Fruit fly (Drosophila melanogaster) whole organism: ENCODE data around the gene CG33310.
A peak's percentile ranks its signal among the peaks of the same experiment; 100 is the strongest.

Experiments
- CG8478 ChIP-seq: fragments of >200 bp; optimal IDR thresholded peaks from 2 replicates; lab custom pipeline; 2018; ENCODE audit warnings: inconsistent platforms
- Dll ChIP-seq: fragments of >200 bp; optimal IDR thresholded peaks from 2 replicates; lab custom pipeline; 2017
- EcR ChIP-seq, 2 experiments: fragments of >200 bp; optimal IDR thresholded peaks; 2 replicates each; lab custom pipeline; 2017; ENCODE audit warnings: missing biosample characterization in 2 of 2, missing genetic modification characterization in 2 of 2, missing genetic modification reagents in 2 of 2
- pan ChIP-seq: fragments of >200 bp; optimal IDR thresholded peaks from 2 replicates; lab custom pipeline; 2017
- psq ChIP-seq: fragments of >200 bp; optimal IDR thresholded peaks from 2 replicates; lab custom pipeline; 2017
- usp ChIP-seq: fragments of >200 bp; optimal IDR thresholded peaks from 2 replicates; lab custom pipeline; 2017; ENCODE audit warnings: missing biosample characterization, missing genetic modification characterization, mixed read lengths

The CG33310 gene

DNA sequence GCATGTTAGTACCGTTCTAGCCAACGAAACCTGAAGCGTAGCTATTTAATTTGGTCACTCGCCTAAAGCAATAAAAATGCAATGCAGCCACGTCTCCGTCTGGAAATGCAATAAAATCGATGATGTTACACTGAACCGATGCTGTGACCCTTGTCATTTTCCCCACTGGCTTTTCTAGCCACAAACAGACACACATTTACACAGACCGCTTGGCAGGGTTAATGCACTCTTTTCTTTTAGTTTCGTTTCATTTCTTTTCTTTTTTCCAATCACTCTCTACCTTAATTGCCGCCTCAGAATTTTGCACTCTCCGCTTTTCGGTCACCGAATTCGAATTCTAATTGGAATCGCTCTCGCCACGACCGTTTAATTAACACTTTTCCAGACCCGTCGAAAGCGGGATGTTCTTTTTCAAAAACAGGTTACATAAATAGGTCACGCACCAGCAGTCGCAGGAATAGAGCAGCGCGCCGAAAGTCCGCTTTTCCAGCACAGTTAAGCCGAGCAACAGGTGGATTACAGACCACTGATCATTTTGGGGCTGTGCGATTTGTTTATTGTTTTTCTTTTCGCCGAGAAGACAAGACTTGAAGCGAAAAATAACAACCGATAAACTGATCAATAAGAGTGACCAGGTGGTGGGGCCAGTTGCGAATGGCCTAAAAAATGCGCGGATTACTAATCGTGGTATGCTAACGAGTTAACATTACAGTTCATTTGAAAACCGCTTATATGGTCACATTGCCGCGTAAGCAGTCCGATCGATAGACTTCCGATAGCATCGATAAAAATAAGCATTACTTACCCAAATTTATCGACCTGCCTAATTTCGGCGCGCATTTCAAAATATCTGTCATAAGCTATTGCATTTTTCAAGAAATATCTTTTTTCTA is 30.8 kb downstream of the CG33310 start, which contains the start of gene ck:
TSS of gene ck (minus strand) at position 638 of the 893 bp plus-strand sequence.
- TF ChIP-seq EcR (GFP tag; optimal IDR thresholded peaks at IDR 0.05; lab: Kevin White, UChicago) (peak in 1 of 2 experiments; percentile 77), Dll (no peak), CG8478 (lab: Kevin White, UChicago) (no peak), usp (no peak), pan (no peak), psq (lab: Kevin White, UChicago) (no peak)

DNA sequence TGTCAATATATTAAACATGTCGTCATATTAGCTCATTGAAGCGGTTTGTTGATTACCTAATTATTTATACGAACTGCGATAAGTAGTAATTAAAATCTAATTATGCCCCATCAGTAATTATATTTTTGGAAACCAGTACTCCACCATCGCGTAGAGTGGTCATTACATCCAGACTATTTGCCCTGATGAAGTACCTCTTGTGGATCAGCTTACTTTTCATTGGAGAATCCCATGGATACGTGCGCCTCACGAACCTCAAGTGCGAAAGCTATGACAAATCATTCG is 31.4 kb downstream of the CG33310 start, which contains the start of gene CG33679:
TSS of gene CG33679 (plus strand) at position 186 of the 285 bp plus-strand sequence.
- TF ChIP-seq Dll (no peak), EcR (GFP tag; optimal IDR thresholded peaks at IDR 0.05; lab: Kevin White, UChicago) (no peak), usp (no peak), psq (lab: Kevin White, UChicago) (no peak), CG8478 (lab: Kevin White, UChicago) (no peak), pan (no peak)

DNA sequence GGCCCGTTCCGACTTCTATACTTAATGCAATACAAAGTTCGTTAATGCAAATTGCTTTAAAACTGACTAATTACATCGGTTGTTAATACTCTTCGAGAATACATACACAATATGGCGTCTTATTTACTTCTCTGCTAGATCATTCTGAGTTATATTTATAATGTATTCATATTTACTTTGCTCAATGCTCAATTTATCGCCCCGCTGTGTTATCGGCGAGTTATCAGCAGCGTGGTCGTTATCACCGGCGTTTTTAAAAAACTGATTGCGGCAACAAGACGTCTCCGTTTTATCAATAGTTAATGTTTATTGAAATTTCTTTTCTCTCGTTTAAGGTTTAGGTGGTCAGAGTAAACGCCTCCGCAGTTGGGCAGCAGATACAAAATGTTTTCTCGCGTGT is 32.3 kb downstream of the CG33310 start:
- TF ChIP-seq CG8478 (lab: Kevin White, UChicago) (no peak), pan (no peak), psq (lab: Kevin White, UChicago) (no peak), Dll (no peak)

DNA sequence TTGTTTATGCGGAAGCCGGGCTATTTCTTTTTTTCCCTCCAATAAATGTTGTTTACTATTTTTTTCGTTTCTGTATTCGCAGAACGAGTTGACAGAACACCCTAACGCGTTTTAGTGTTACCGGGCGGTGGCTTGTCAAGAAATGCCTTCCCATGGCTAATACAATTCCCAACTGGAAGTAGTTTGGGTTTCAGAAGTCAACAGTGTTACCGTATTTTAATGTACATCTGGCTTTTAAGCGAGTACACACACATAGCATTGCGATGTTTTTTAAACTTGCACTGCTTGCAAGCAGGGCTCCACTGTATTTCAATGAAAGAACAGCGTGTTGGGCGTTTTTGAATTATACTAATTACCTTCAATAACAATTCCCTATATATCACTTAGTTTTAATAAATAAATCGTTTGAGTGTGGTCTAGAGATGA is 33.9 kb downstream of the CG33310 start, which contains the start of gene TfIIS:
TSS of gene TfIIS (minus strand) at position 178 of the 426 bp plus-strand sequence.
- TF ChIP-seq pan, result no peak
- no peak for TF ChIP-seq psq (lab: Kevin White, UChicago)
- no peak for TF ChIP-seq EcR (GFP tag; optimal IDR thresholded peaks at IDR 0.05; lab: Kevin White, UChicago)
- TF ChIP-seq CG8478 (lab: Kevin White, UChicago), result no peak

DNA sequence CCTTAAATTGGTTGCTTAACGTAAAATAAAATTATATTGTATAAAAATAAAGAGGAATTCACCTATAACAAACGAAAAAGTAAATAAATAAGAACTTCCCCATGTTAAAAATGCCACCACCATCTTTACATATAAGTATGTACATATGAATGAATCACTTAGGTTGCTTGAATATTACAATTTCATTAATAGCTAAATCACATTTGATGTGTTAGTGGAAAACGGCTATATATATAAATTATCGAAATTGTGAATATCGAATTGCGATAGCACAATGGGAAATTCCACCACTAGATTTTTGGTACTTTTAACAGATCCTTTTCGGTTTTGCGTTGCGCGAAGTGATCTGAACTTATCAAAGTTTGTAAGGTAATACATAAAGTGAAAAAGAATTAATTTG is 34.7 kb downstream of the CG33310 start, which contains the start of the genes solo and vas:
TSS of gene solo (plus strand) at position 289 of the 400 bp plus-strand sequence.
TSS of gene vas (plus strand) at position 289 of the 400 bp plus-strand sequence.
- TF ChIP-seq EcR (GFP tag; optimal IDR thresholded peaks at IDR 0.05; lab: Kevin White, UChicago), result no peak
- TF ChIP-seq CG8478 (lab: Kevin White, UChicago), result no peak
- TF ChIP-seq pan, result no peak
- TF ChIP-seq usp, result no peak
- TF ChIP-seq Dll, result no peak
- no peak for TF ChIP-seq psq (lab: Kevin White, UChicago)

DNA sequence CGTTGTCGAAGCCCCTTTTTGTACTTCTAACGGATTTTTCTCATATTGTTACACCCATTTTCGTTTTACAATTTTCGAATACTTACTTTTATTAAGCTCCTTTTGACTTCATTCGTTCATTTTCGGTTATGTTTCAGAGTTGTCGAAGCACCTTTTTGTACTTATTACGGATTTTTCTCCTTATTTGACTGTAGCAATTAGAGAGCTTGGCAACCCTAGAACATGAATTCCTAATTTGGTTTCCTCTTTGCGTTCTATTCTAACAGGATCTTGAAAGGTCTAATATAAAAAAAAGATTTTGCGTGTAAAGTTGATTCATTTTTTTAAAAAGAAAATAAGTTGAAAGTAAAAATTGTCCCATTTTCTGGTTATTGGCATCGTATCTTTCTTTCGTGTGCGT is 35.4 kb downstream of the CG33310 start:
- TF ChIP-seq Dll (no peak), pan (no peak), usp (no peak), psq (lab: Kevin White, UChicago) (no peak), EcR (GFP tag; optimal IDR thresholded peaks at IDR 0.05; lab: Kevin White, UChicago) (no peak)

DNA sequence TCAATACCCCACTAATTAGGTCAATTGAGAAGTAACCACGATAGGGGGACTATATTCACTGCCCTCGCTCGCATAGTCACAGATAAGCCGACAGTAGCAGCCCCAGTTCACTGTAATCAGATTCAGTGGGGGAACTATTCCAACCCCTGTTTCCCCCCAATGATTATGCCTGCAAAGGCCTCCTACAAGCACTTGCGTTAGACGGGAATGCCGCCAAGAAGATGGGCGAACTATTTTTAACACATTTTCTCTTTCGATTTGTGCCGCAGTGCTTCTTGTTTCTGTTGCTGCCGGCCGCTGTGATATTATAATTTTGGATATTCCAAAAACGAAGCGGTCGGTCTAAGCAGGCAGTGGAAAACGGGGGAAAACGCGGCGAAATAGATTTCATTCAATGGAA is 39.0 kb downstream of the CG33310 start:
- TF ChIP-seq pan (no peak), usp (no peak), EcR (GFP tag; optimal IDR thresholded peaks at IDR 0.05; lab: Kevin White, UChicago) (no peak), CG8478 (lab: Kevin White, UChicago) (no peak), psq (lab: Kevin White, UChicago) (no peak), Dll (no peak)

DNA sequence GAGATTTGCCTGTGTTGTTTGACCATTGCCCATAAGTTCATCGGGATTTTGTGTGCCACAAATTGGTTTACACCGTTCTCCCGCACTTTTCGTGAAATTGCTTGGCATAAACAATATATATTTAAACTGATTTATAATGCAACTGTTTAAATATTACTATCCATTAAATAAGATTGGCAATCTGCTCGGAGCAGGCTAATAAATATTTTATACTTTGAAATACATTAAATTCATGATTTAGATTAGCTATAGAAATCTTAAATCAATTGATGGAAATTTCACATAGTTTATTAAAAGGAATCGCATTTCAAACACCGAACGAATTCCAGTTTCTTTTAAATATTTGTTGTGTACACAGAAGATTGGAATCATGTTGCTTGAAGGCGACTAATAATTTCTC is 39.5 kb downstream of the CG33310 start:
- TF ChIP-seq psq (lab: Kevin White, UChicago) (no peak), usp (no peak), Dll (no peak), CG8478 (lab: Kevin White, UChicago) (no peak), pan (no peak), EcR (GFP tag; optimal IDR thresholded peaks at IDR 0.05; lab: Kevin White, UChicago) (no peak)

DNA sequence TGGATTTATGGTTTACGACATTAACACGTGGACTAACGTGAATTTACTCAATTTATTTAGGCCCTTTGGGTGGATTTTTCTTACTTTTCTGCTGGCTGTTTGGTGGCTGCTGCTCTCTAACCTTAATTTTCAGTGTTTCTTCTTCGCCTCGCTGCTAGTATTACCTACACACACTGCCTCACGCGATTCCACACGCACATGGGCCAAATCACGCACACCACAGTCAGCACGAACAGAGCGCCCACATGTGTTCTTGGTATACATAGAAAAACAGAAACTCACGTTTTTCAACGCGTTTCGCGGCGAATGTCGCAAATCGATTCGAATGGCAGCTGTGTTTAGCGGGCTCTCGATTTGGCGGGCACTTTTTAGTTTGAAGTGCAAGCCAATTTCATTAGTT is 41.1 kb downstream of the CG33310 start:
- TF ChIP-seq Dll (no peak), CG8478 (lab: Kevin White, UChicago) (no peak), psq (lab: Kevin White, UChicago) (no peak), EcR (GFP tag; optimal IDR thresholded peaks at IDR 0.05; lab: Kevin White, UChicago) (no peak), usp (no peak)

DNA sequence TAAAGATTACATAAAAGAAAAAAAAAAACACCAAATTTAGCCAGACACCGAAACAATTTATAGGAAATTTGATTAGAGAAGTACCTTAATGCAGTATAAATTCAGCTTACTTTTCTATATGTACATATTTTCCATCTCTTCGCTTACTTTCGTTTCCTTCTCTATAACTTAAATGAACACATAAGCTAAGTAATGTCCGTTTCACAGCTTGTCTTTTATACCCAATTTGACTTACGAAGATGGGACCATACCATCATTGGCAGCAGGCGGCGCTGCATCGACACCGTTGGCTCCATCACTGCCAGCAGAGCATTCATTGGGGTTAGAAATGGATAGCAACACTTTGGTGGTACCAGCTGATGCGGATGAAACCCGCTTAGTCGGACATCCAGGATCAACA is 43.5 kb downstream of the CG33310 start, which contains the start of gene vig:
TSS of gene vig (minus strand) at position 101 of the 400 bp plus-strand sequence.
- TF ChIP-seq usp, result no peak
- TF ChIP-seq CG8478 (lab: Kevin White, UChicago), result no peak
- TF ChIP-seq pan, result no peak
- no peak for TF ChIP-seq Dll
- no peak for TF ChIP-seq EcR (GFP tag; optimal IDR thresholded peaks at IDR 0.05; lab: Kevin White, UChicago)
- no peak for TF ChIP-seq psq (lab: Kevin White, UChicago)

DNA sequence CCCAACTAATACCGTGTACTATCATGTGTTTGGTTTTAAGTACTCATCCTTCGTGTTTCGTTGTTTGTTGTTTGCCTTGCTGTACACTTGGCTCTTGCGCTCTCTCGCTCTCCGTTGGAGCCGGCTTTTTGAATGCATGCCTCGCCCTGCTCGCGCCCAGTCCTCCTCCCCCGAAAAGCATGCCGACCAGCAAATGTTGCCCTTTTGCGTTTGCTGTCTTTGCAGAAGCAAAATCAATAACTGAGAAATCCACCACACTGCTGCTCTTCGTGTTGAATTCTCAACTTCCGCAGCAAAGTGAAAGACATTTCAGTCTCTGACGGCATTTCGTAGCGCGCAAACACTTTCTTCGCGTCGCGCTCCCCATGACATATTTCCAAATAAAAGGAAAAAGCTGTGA is 47.8 kb downstream of the CG33310 start, which contains the start of gene wwk:
TSS of gene wwk (plus strand) at position 312 of the 400 bp plus-strand sequence.
- TF ChIP-seq CG8478 (lab: Kevin White, UChicago) (no peak), psq (lab: Kevin White, UChicago) (no peak), Dll (no peak), usp (no peak), EcR (GFP tag; optimal IDR thresholded peaks at IDR 0.05; lab: Kevin White, UChicago) (no peak), pan (no peak)
